Worm (Caenorhabditis elegans): ENCODE results near the gene figl-1.

Gene figl-1

ce11 chrV:4319867-4320266 is 25.9 kb downstream of the figl-1 start, which contains the start of gene ZC132.9:
ZC132.9 (minus strand) TSS chrV:4319967.
- TF ChIP-seq dve-1 (tag; optimal IDR thresholded peaks at IDR 0.05; ENCODE audit: insufficient read depth) = no peak
- TF ChIP-seq lin-13 (GFP tag; optimal IDR thresholded peaks at IDR 0.05) = no peak
- no peak for TF ChIP-seq unc-62 (GFP tag; optimal IDR thresholded peaks at IDR 0.05 in 1 of 2)
- TF ChIP-seq unc-62 (tag; optimal IDR thresholded peaks at IDR 0.05) = no peak
- no peak for TF ChIP-seq lir-3 (tag; optimal IDR thresholded peaks at IDR 0.05)
- no peak for TF ChIP-seq nhr-76 (tag; optimal IDR thresholded peaks at IDR 0.05)
- TF ChIP-seq mep-1 (tag; optimal IDR thresholded peaks at IDR 0.05) = no peak
- no peak for TF ChIP-seq ceh-62 (tag; optimal IDR thresholded peaks at IDR 0.05)
- TF ChIP-seq egl-43 (GFP tag; IDR thresholded peaks at IDR 0.05) = no peak
- TF ChIP-seq ZK337.2 (GFP tag; IDR thresholded peaks at IDR 0.05) = no peak
- no peak for TF ChIP-seq zfp-2 (tag; optimal IDR thresholded peaks at IDR 0.05)
- TF ChIP-seq spr-3 (GFP tag; optimal IDR thresholded peaks at IDR 0.05) = no peak
- no peak for TF ChIP-seq ztf-11 (tag; optimal IDR thresholded peaks at IDR 0.05)

- peak in 1 of 2 experiments; percentile 15 for TF ChIP-seq unc-62 (GFP tag; optimal IDR thresholded peaks at IDR 0.05 in 1 of 2)
- TF ChIP-seq unc-62 (tag; optimal IDR thresholded peaks at IDR 0.05) = no peak
- no peak for TF ChIP-seq ctbp-1 (GFP tag; IDR thresholded peaks at IDR 0.05)
These were observed 30.7 kb downstream of the figl-1 start, which contains the start of gene srh-192 for ce11 chrV:4315057-4315456. srh-192 (minus strand) TSS chrV:4315157.

ce11 chrV:4310414-4310813 is 35.4 kb downstream of the figl-1 start:
- peak; percentile 49; the same call in 1 of the 2 replicates for TF ChIP-seq lim-7 (GFP tag; IDR thresholded peaks at IDR 0.05)
- TF ChIP-seq tra-1 (GFP tag; IDR thresholded peaks at IDR 0.05) = 0 out of 2 replicates have a peak, but pooled peaks have one; percentile 14

ce11 chrV:4304240-4304639 is 41.6 kb downstream of the figl-1 start:
- TF ChIP-seq dmd-9 (GFP tag; IDR thresholded peaks at IDR 0.05) (no peak), ceh-44 (GFP tag; IDR thresholded peaks at IDR 0.05) (no peak), set-16 (GFP tag; IDR thresholded peaks at IDR 0.05) (no peak), gei-8 (GFP tag; optimal IDR thresholded peaks at IDR 0.05) (no peak), tra-1 (GFP tag; IDR thresholded peaks at IDR 0.05) (no peak), aha-1 (tag) (peak; percentile 92), ctbp-1 (GFP tag; IDR thresholded peaks at IDR 0.05) (no peak), lin-15B (tag; optimal IDR thresholded peaks at IDR 0.05) (no peak)

ce11 chrV:4303793-4304192 is 42.0 kb downstream of the figl-1 start:
- TF ChIP-seq R02D3.7 (tag; optimal IDR thresholded peaks at IDR 0.05) = no peak
- TF ChIP-seq lir-3 (tag; optimal IDR thresholded peaks at IDR 0.05) = no peak
- no peak for TF ChIP-seq hlh-30 (tag; optimal IDR thresholded peaks at IDR 0.05; ENCODE audit: insufficient read depth)
- no peak for TF ChIP-seq F10B5.3 (tag; optimal IDR thresholded peaks at IDR 0.05)
- TF ChIP-seq lin-38 (GFP tag; IDR thresholded peaks at IDR 0.05) = no peak
- TF ChIP-seq lim-7 (GFP tag; IDR thresholded peaks at IDR 0.05) = 0 out of 2 replicates have a peak, but pooled peaks have one; percentile 43
- no peak for TF ChIP-seq nhr-28 (tag; optimal IDR thresholded peaks at IDR 0.05)
- TF ChIP-seq aha-1 (tag) = peak; percentile 90
- no peak for TF ChIP-seq D1046.2 (GFP tag; IDR thresholded peaks at IDR 0.05)
- TF ChIP-seq madf-5 (GFP tag; IDR thresholded peaks at IDR 0.05) = no peak
- no peak for TF ChIP-seq nhr-237 (tag; optimal IDR thresholded peaks at IDR 0.05)
- TF ChIP-seq dmd-8 (GFP tag; IDR thresholded peaks at IDR 0.05) = no peak
- no peak for TF ChIP-seq ces-1 (GFP tag; optimal IDR thresholded peaks at IDR 0.05)
- no peak for TF ChIP-seq ztf-7 (tag; optimal IDR thresholded peaks at IDR 0.05)
- no peak for TF ChIP-seq nhr-77 (tag; optimal IDR thresholded peaks at IDR 0.05)
